Fruit fly (Drosophila melanogaster): ENCODE results near the gene CG42818.

Gene CG42818

DNA sequence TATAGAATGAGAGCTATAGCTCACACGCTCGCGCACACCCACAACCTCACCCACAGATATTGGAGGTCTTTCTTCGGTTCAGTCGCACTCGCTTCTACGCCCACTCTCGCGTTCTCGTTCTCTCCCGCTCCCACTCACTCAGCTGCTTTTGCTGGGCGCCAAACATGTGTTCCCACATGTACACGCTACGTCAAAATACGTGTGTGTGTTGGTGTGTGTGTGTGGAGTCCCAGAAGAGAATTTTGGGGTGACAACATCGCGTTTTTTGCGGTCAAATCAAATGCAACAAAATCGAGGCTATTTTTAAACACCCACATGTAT is 29.7 kb downstream of the CG42818 start (continued):
- TF ChIP-seq pan (optimal IDR thresholded peaks at IDR 0.05): no peak
- TF ChIP-seq pan (GFP tag; optimal IDR thresholded peaks at IDR 0.05 in 1 of 2, IDR thresholded peaks at IDR 0.05 in 1 of 2): no peak
- TF ChIP-seq CG7357 (GFP tag; IDR thresholded peaks at IDR 0.05): no peak
- no peak for TF ChIP-seq CG10209 (GFP tag; optimal IDR thresholded peaks at IDR 0.05)
- no peak for TF ChIP-seq Doc3 (GFP tag; IDR thresholded peaks at IDR 0.05; ENCODE audit: partially characterized antibody)
- TF ChIP-seq psq (GFP tag; optimal IDR thresholded peaks at IDR 0.05): no peak
- no peak for TF ChIP-seq lola (GFP tag; optimal IDR thresholded peaks at IDR 0.05)
- no peak for TF ChIP-seq zf30C (GFP tag; optimal IDR thresholded peaks at IDR 0.05)
- TF ChIP-seq CG17186 (GFP tag; optimal IDR thresholded peaks at IDR 0.05): no peak
- TF ChIP-seq CG2202 (tag; optimal IDR thresholded peaks at IDR 0.05): no peak
- no peak for TF ChIP-seq Drgx (GFP tag; IDR thresholded peaks at IDR 0.05)
- TF ChIP-seq CG14965 (GFP tag; optimal IDR thresholded peaks at IDR 0.05; ENCODE audit: borderline replicate concordance): no peak
- no peak for TF ChIP-seq CG34422 (GFP tag; IDR thresholded peaks at IDR 0.05)
- no peak for TF ChIP-seq D (optimal IDR thresholded peaks at IDR 0.05)
- TF ChIP-seq D (GFP tag; optimal IDR thresholded peaks at IDR 0.05): no peak
- no peak for TF ChIP-seq z (GFP tag; IDR thresholded peaks at IDR 0.05)
- TF ChIP-seq NC2α (GFP tag; optimal IDR thresholded peaks at IDR 0.05): no peak
- no peak for TF ChIP-seq CG4820 (GFP tag; optimal IDR thresholded peaks at IDR 0.05)
- TF ChIP-seq mirr (GFP tag; optimal IDR thresholded peaks at IDR 0.05): peak; percentile 88
- TF ChIP-seq en (GFP tag; optimal IDR thresholded peaks at IDR 0.05): no peak
- TF ChIP-seq GATAe (GFP tag; conservative IDR thresholded peaks at IDR 0.05): no peak
- no peak for TF ChIP-seq Mad (GFP tag; optimal IDR thresholded peaks at IDR 0.05)
- TF ChIP-seq CG11398 (GFP tag; optimal IDR thresholded peaks at IDR 0.05): no peak
- no peak for TF ChIP-seq zen (tag; optimal IDR thresholded peaks at IDR 0.05)
- TF ChIP-seq bigmax (GFP tag; optimal IDR thresholded peaks at IDR 0.05): peak; percentile 17
- peak; percentile 13 for TF ChIP-seq luna (GFP tag; optimal IDR thresholded peaks at IDR 0.05)
- TF ChIP-seq tio (GFP tag; optimal IDR thresholded peaks at IDR 0.05): no peak
- no peak for TF ChIP-seq CG3995 (GFP tag; optimal IDR thresholded peaks at IDR 0.05)
- TF ChIP-seq esg (GFP tag; conservative IDR thresholded peaks at IDR 0.05): no peak
- TF ChIP-seq Abd-B (GFP tag; optimal IDR thresholded peaks at IDR 0.05): no peak
- no peak for TF ChIP-seq unpg (GFP tag; optimal IDR thresholded peaks at IDR 0.05)
- no peak for TF ChIP-seq CG3838 (GFP tag; optimal IDR thresholded peaks at IDR 0.05)
- no peak for TF ChIP-seq fu2 (GFP tag; optimal IDR thresholded peaks at IDR 0.05)
- no peak for TF ChIP-seq CG30403 (GFP tag; optimal IDR thresholded peaks at IDR 0.05)
- TF ChIP-seq scrt (GFP tag; optimal IDR thresholded peaks at IDR 0.05): no peak
- no peak for TF ChIP-seq CG8290 (GFP tag; optimal IDR thresholded peaks at IDR 0.05)
- TF ChIP-seq CG8290 (tag; optimal IDR thresholded peaks at IDR 0.05): peak in 1 of 2 experiments; percentile 63
- no peak for TF ChIP-seq NK7.1 (GFP tag; optimal IDR thresholded peaks at IDR 0.05)
- TF ChIP-seq vnd (GFP tag; IDR thresholded peaks at IDR 0.05; ENCODE audit: partially characterized antibody): no peak
- no peak for TF ChIP-seq CG8359 (GFP tag; optimal IDR thresholded peaks at IDR 0.05; ENCODE audit: borderline replicate concordance)
- peak; percentile 23 for TF ChIP-seq kah (GFP tag; optimal IDR thresholded peaks at IDR 0.05)
- TF ChIP-seq bab2 (GFP tag; optimal IDR thresholded peaks at IDR 0.05): no peak
- TF ChIP-seq CG9609 (GFP tag; optimal IDR thresholded peaks at IDR 0.05): no peak
- TF ChIP-seq CG18764 (GFP tag; optimal IDR thresholded peaks at IDR 0.05): no peak
- no peak for TF ChIP-seq CG5953 (GFP tag; IDR thresholded peaks at IDR 0.05)
- TF ChIP-seq aop (GFP tag; IDR thresholded peaks at IDR 0.05): no peak
- no peak for TF ChIP-seq Nf-YC (tag; optimal IDR thresholded peaks at IDR 0.05)
- no peak for TF ChIP-seq CG6254 (GFP tag; optimal IDR thresholded peaks at IDR 0.05)
- no peak for TF ChIP-seq Six4 (GFP tag; optimal IDR thresholded peaks at IDR 0.05)
- peak; percentile 23 to 88 for TF ChIP-seq crp (GFP tag; optimal IDR thresholded peaks at IDR 0.05)
- peak; percentile 50 for TF ChIP-seq cwo (GFP tag; optimal IDR thresholded peaks at IDR 0.05)
- no peak for TF ChIP-seq CG7963 (GFP tag; IDR thresholded peaks at IDR 0.05; ENCODE audit: partially characterized antibody)
- peak; percentile 16 for TF ChIP-seq CrebB (tag; optimal IDR thresholded peaks at IDR 0.05)
